Fruit fly (Drosophila melanogaster): ENCODE data around the gene CG2150.

Gene CG2150

DNA sequence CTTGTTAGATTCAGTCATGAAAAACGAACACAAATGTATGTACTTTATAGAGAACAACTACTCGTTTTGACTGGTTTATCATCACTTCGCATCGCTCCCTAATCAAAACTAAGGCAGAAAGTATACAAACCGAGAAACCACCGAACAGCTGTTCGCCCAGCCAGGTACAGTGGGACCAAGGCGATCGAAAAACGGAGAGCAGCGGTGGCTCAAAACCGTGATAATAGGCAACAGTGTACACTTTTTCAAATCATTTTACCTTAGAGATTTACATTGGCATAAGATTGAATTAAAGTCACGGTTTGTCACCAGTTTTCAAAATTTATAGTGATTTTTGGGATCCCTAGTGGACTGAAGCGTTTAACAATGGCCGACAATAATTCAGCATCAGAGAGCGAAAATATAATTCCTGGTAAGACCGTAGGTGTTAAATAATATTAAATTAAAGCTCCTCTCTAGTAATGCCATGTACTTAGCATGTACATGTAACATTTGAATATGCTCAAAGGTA lies 40.7 kb upstream of the CG2150 start, which contains the start of the genes CG42233 and CG1971:
TSS of gene CG42233 (minus strand) at position 51 of the 511 bp plus-strand sequence.
TSS of gene CG1971 (plus strand) at position 241 of the 511 bp plus-strand sequence.
- TF ChIP-seq Mad (GFP tag; optimal IDR thresholded peaks at IDR 0.05) (peak; percentile 22), eve (GFP tag; optimal IDR thresholded peaks at IDR 0.05) (no peak), CG8388 (GFP tag; optimal IDR thresholded peaks at IDR 0.05) (peak; percentile 34), CG34422 (GFP tag; IDR thresholded peaks at IDR 0.05) (no peak), sima (GFP tag; optimal IDR thresholded peaks at IDR 0.05) (no peak), CG4282 (GFP tag; optimal IDR thresholded peaks at IDR 0.05) (peak; percentile 73), CG14965 (GFP tag; optimal IDR thresholded peaks at IDR 0.05; ENCODE audit: borderline replicate concordance) (no peak), CG17359 (tag; optimal IDR thresholded peaks at IDR 0.05) (no peak), prd (optimal IDR thresholded peaks at IDR 0.05) (no peak), prd (GFP tag; IDR thresholded peaks at IDR 0.05) (peak; percentile 31; the same call in 1 of the 3 replicates), CG4360 (GFP tag; IDR thresholded peaks at IDR 0.05) (no peak), hb (GFP tag; IDR thresholded peaks at IDR 0.05; ENCODE audit: partially characterized antibody) (peak; percentile 69; the same call in 1 of the 3 replicates), Oli (tag; optimal IDR thresholded peaks at IDR 0.05) (peak; percentile 27), phol (tag; optimal IDR thresholded peaks at IDR 0.05) (peak; percentile 52), CG16813 (GFP tag; IDR thresholded peaks at IDR 0.05; ENCODE audit: partially characterized antibody) (0 out of 3 replicates have a peak, but pooled peaks have one; percentile 31), CG1602 (GFP tag; optimal IDR thresholded peaks at IDR 0.05) (no peak), Hr3 (GFP tag; optimal IDR thresholded peaks at IDR 0.05) (peak; percentile 5), gfzf (GFP tag; optimal IDR thresholded peaks at IDR 0.05) (peak; percentile 18), lmd (GFP tag; IDR thresholded peaks at IDR 0.05) (0 out of 2 replicates have a peak, but pooled peaks have one; percentile 23), ci (GFP tag; IDR thresholded peaks at IDR 0.05) (peak; percentile 64; the same call in 2 of the 3 replicates), kay (GFP tag; optimal IDR thresholded peaks at IDR 0.05) (no peak), CG7786 (GFP tag; optimal IDR thresholded peaks at IDR 0.05) (peak; percentile 29), bab2 (GFP tag; optimal IDR thresholded peaks at IDR 0.05) (peak; percentile 21), ken (GFP tag; IDR thresholded peaks at IDR 0.05) (no peak), ind (GFP tag; optimal IDR thresholded peaks at IDR 0.05) (peak; percentile 30), CG18262 (tag; optimal IDR thresholded peaks at IDR 0.05) (no peak), CG7556 (GFP tag; optimal IDR thresholded peaks at IDR 0.05) (no peak), CG14014 (GFP tag; IDR thresholded peaks at IDR 0.05) (0 out of 2 replicates have a peak, but pooled peaks have one; percentile 19), lbe (GFP tag; optimal IDR thresholded peaks at IDR 0.05) (no peak), CG15011 (GFP tag; optimal IDR thresholded peaks at IDR 0.05) (no peak), CG1647 (GFP tag; optimal IDR thresholded peaks at IDR 0.05) (peak; percentile 12), CG6791 (GFP tag; IDR thresholded peaks at IDR 0.05; ENCODE audit: partially characterized antibody) (peak; percentile 62; the same call in 2 of the 3 replicates), MBD-R2 (GFP tag; IDR thresholded peaks at IDR 0.05) (peak; percentile 48), gt (GFP tag; IDR thresholded peaks at IDR 0.05) (no peak), CG11695 (GFP tag; IDR thresholded peaks at IDR 0.05) (no peak), Trl (optimal IDR thresholded peaks at IDR 0.05) (no peak), Trl (GFP tag; optimal IDR thresholded peaks at IDR 0.05) (peak; percentile 3), CG10431 (GFP tag; optimal IDR thresholded peaks at IDR 0.05) (peak; percentile 54), Sry-δ (GFP tag; optimal IDR thresholded peaks at IDR 0.05) (peak; percentile 30), vnd (GFP tag; IDR thresholded peaks at IDR 0.05; ENCODE audit: partially characterized antibody) (peak; percentile 41; the same call in 1 of the 3 replicates), her (GFP tag; optimal IDR thresholded peaks at IDR 0.05) (peak; percentile 25), inv (GFP tag; IDR thresholded peaks at IDR 0.05; ENCODE audit: partially characterized antibody) (no peak), CG13775 (GFP tag; optimal IDR thresholded peaks at IDR 0.05) (peak; percentile 26), Xrp1 (GFP tag; IDR thresholded peaks at IDR 0.05) (peak; percentile 42; the same call in 1 of the 2 replicates), CG13287 (GFP tag; IDR thresholded peaks at IDR 0.05; ENCODE audit: partially characterized antibody) (peak; percentile 61), H15 (GFP tag; IDR thresholded peaks at IDR 0.05) (0 out of 3 replicates have a peak, but pooled peaks have one; percentile 22), CG30020 (tag; optimal IDR thresholded peaks at IDR 0.05) (no peak), CG9876 (GFP tag; optimal IDR thresholded peaks at IDR 0.05) (no peak), CG11398 (GFP tag; optimal IDR thresholded peaks at IDR 0.05) (no peak), nmo (GFP tag; optimal IDR thresholded peaks at IDR 0.05) (peak; percentile 41), Antp (GFP tag; optimal IDR thresholded peaks at IDR 0.05) (peak; percentile 40)

Measured in whole organism, embryonic.